Fruit fly (Drosophila melanogaster) whole organism, embryonic: Measurements from ENCODE around the gene CG43799.

ENCODE experiments used
- CG10431 ChIP-seq: fragments of 200-800 bp; sonication (Bioruptor generic); optimal IDR thresholded peaks from 3 replicates; lab custom pipeline; 2018; ENCODE audit warnings: missing biosample characterization, mild to moderate bottlenecking, missing genetic modification characterization
- CG10543 ChIP-seq: fragments of 200-800 bp; sonication (Bioruptor generic); optimal IDR thresholded peaks from 3 replicates; lab custom pipeline; 2017; ENCODE audit warnings: missing biosample characterization, mild to moderate bottlenecking, missing genetic modification characterization, moderate library complexity
- CG11696 ChIP-seq: fragments of 200-800 bp; sonication (Bioruptor generic); IDR thresholded peaks from 2 replicates; pipeline ENCODE4 v1.3.6; 2022; ENCODE audit warnings: missing biosample characterization, missing genetic modification characterization
- CG12236 ChIP-seq: fragments of 200-800 bp; sonication (Bioruptor generic); optimal IDR thresholded peaks from 2 replicates; lab custom pipeline; 2016; ENCODE audit warnings: missing biosample characterization, missing genetic modification characterization
- CG12942 ChIP-seq: fragments of 200-800 bp; sonication (Bioruptor generic); optimal IDR thresholded peaks from 3 replicates; lab custom pipeline; 2016; ENCODE audit warnings: missing biosample characterization, missing genetic modification characterization
- CG14014 ChIP-seq: fragments of 200-800 bp; sonication (Bioruptor generic); IDR thresholded peaks from 2 replicates; pipeline ENCODE4 v1.3.6; 2022; ENCODE audit warnings: missing biosample characterization, missing genetic modification characterization
- CG14667 ChIP-seq: fragments of 200-800 bp; sonication (Bioruptor generic); IDR thresholded peaks from 2 replicates; pipeline ENCODE4 v1.3.6; 2022; ENCODE audit warnings: missing biosample characterization, missing genetic modification characterization
- CG17912 ChIP-seq: fragments of 200-800 bp; sonication (Bioruptor generic); optimal IDR thresholded peaks from 2 replicates; lab custom pipeline; 2018; ENCODE audit warnings: missing biosample characterization, mild to moderate bottlenecking, missing genetic modification characterization
- CG1792 ChIP-seq: fragments of 200-800 bp; sonication (Bioruptor generic); optimal IDR thresholded peaks from 2 replicates; lab custom pipeline; 2016; ENCODE audit warnings: missing biosample characterization, missing genetic modification characterization
- CG2875 ChIP-seq: fragments of 200-800 bp; sonication (Bioruptor generic); optimal IDR thresholded peaks from 2 replicates; lab custom pipeline; 2017; ENCODE audit warnings: missing biosample characterization, mild to moderate bottlenecking, missing genetic modification characterization, missing genetic modification reagents
- CG32767 ChIP-seq: fragments of 200-800 bp; sonication (Bioruptor generic); IDR thresholded peaks from 2 replicates; pipeline ENCODE4 v1.3.6; 2022; ENCODE audit warnings: missing biosample characterization, missing genetic modification characterization
- CG4282 ChIP-seq: fragments of 200-800 bp; sonication (Bioruptor generic); optimal IDR thresholded peaks from 2 replicates; lab custom pipeline; 2016; ENCODE audit warnings: missing biosample characterization, missing genetic modification characterization
- CG7745 ChIP-seq: fragments of 200-800 bp; sonication (Bioruptor generic); optimal IDR thresholded peaks from 2 replicates; lab custom pipeline; 2018; ENCODE audit warnings: missing biosample characterization, mild to moderate bottlenecking, missing genetic modification characterization, moderate library complexity
- CG9727 ChIP-seq: fragments of 200-800 bp; sonication (Bioruptor generic); optimal IDR thresholded peaks from 3 replicates; lab custom pipeline; 2017; ENCODE audit warnings: missing biosample characterization, mild to moderate bottlenecking, missing genetic modification characterization
- CG9817 ChIP-seq: fragments of 200-800 bp; sonication (Bioruptor generic); optimal IDR thresholded peaks from 2 replicates; lab custom pipeline; 2018; ENCODE audit warnings: missing biosample characterization, mild to moderate bottlenecking, missing genetic modification characterization, moderate library complexity
- D ChIP-seq, 2 experiments: fragments of 200-800 bp in 1 of 2; fragments of >200 bp in 1 of 2; sonication (Bioruptor generic) in 1 of 2; optimal IDR thresholded peaks; 2 replicates in 1 of 2; 3 replicates in 1 of 2; lab custom pipeline; 2017; ENCODE audit warnings: mild to moderate bottlenecking in 1 of 2, missing biosample characterization in 1 of 2, missing genetic modification characterization in 1 of 2, missing genetic modification reagents in 1 of 2
- Drgx ChIP-seq: fragments of 200-800 bp; sonication (Bioruptor generic); IDR thresholded peaks from 2 replicates; pipeline ENCODE4 v1.3.6; 2022; ENCODE audit warnings: missing biosample characterization, missing genetic modification characterization
- E2f2 ChIP-seq: fragments of 200-800 bp; sonication (Bioruptor generic); IDR thresholded peaks from 2 replicates; pipeline ENCODE4 v1.3.6; 2022; ENCODE audit warnings: missing biosample characterization, missing genetic modification characterization
- Ets97D ChIP-seq: fragments of 200-800 bp; sonication (Bioruptor generic); optimal IDR thresholded peaks from 3 replicates; lab custom pipeline; 2016; ENCODE audit warnings: missing biosample characterization, missing genetic modification characterization
- Fer2 ChIP-seq: fragments of 200-800 bp; sonication (Bioruptor generic); optimal IDR thresholded peaks from 2 replicates; lab custom pipeline; 2018; ENCODE audit warnings: missing biosample characterization, mild to moderate bottlenecking, missing genetic modification characterization, moderate library complexity
- H2.0 ChIP-seq: fragments of 200-800 bp; sonication (Bioruptor generic); IDR thresholded peaks from 2 replicates; pipeline ENCODE4 v1.3.6; 2022; ENCODE audit warnings: missing biosample characterization, missing genetic modification characterization
- HHEX ChIP-seq: fragments of 200-800 bp; sonication (Bioruptor generic); optimal IDR thresholded peaks from 3 replicates; lab custom pipeline; 2017; ENCODE audit warnings: missing biosample characterization, mild to moderate bottlenecking, missing genetic modification characterization, missing genetic modification reagents
- Hand ChIP-seq: fragments of 200-800 bp; sonication (Bioruptor generic); optimal IDR thresholded peaks from 2 replicates; lab custom pipeline; 2017; ENCODE audit warnings: mild to moderate bottlenecking, missing biosample characterization, missing genetic modification reagents, missing genetic modification characterization
- HmgD ChIP-seq: fragments of 200-800 bp; sonication (Bioruptor generic); optimal IDR thresholded peaks from 3 replicates; lab custom pipeline; 2016; ENCODE audit warnings: missing biosample characterization, missing genetic modification characterization
- Kr ChIP-seq: fragments of 200-800 bp; sonication (Bioruptor generic); optimal IDR thresholded peaks from 2 replicates; lab custom pipeline; 2017; ENCODE audit warnings: missing biosample characterization, mild to moderate bottlenecking, missing genetic modification characterization
- Med ChIP-seq: fragments of 200-800 bp; sonication (Bioruptor generic); peaks from one replicate; lab custom pipeline; 2016; ENCODE audit warnings: missing biosample characterization, missing genetic modification characterization, mild to moderate bottlenecking, inconsistent platforms, moderate library complexity
- NC2α ChIP-seq: fragments of 200-800 bp; sonication (Bioruptor generic); optimal IDR thresholded peaks from 2 replicates; lab custom pipeline; 2016; ENCODE audit warnings: missing biosample characterization, missing genetic modification characterization
- Nf-YA ChIP-seq: fragments of 200-800 bp; sonication (Bioruptor generic); IDR thresholded peaks from 2 replicates; pipeline ENCODE4 v1.3.6; 2022; ENCODE audit warnings: missing biosample characterization, missing genetic modification characterization
- Sox100B ChIP-seq: fragments of 200-800 bp; sonication (Bioruptor generic); optimal IDR thresholded peaks from 3 replicates; lab custom pipeline; 2018; ENCODE audit warnings: missing biosample characterization, mild to moderate bottlenecking, missing genetic modification characterization
- TFAM ChIP-seq: fragments of 200-800 bp; sonication (Bioruptor generic); optimal IDR thresholded peaks from 2 replicates; lab custom pipeline; 2017; ENCODE audit warnings: missing biosample characterization, missing genetic modification characterization, inconsistent platforms
- Taf1 ChIP-seq: fragments of 200-800 bp; sonication (Bioruptor generic); IDR thresholded peaks from 2 replicates; pipeline ENCODE4 v1.3.6; 2022; ENCODE audit warnings: missing biosample characterization, missing genetic modification characterization
- ac ChIP-seq: fragments of 200-800 bp; sonication (Bioruptor generic); optimal IDR thresholded peaks from 3 replicates; lab custom pipeline; 2017; ENCODE audit warnings: missing biosample characterization, mild to moderate bottlenecking, missing genetic modification characterization
- al ChIP-seq: fragments of 200-800 bp; sonication (Bioruptor generic); IDR thresholded peaks from 2 replicates; pipeline ENCODE4 v1.3.6; 2022; ENCODE audit warnings: missing biosample characterization, missing genetic modification characterization
- chn ChIP-seq: fragments of 200-800 bp; sonication (Bioruptor generic); optimal IDR thresholded peaks from 2 replicates; lab custom pipeline; 2016; ENCODE audit warnings: missing biosample characterization, missing genetic modification characterization
- crol ChIP-seq: fragments of 200-800 bp; sonication (Bioruptor generic); IDR thresholded peaks from 2 replicates; pipeline ENCODE4 v1.3.6; 2022; ENCODE audit warnings: missing biosample characterization, missing genetic modification characterization
- dysf ChIP-seq: fragments of 200-800 bp; sonication (Bioruptor generic); IDR thresholded peaks from 3 replicates; pipeline ENCODE4 v1.3.6; 2022; ENCODE audit warnings: missing biosample characterization, missing genetic modification characterization
- eve ChIP-seq, 2 experiments: fragments of >200 bp; optimal IDR thresholded peaks; 2 replicates each; lab custom pipeline; 2017; ENCODE audit warnings: missing biosample characterization in 2 of 2, missing genetic modification characterization in 2 of 2
- grn ChIP-seq: fragments of 200-800 bp; sonication (Bioruptor generic); optimal IDR thresholded peaks from 3 replicates; lab custom pipeline; 2017; ENCODE audit warnings: missing biosample characterization, missing genetic modification characterization
- gro ChIP-seq: fragments of 200-800 bp; sonication (Bioruptor generic); optimal IDR thresholded peaks from 2 replicates; lab custom pipeline; 2016; ENCODE audit warnings: missing biosample characterization, missing genetic modification characterization
- hth ChIP-seq: fragments of >200 bp; optimal IDR thresholded peaks from 2 replicates; lab custom pipeline; 2017; ENCODE audit warnings: inconsistent platforms
- kay ChIP-seq: fragments of 200-800 bp; sonication (Bioruptor generic); optimal IDR thresholded peaks from 2 replicates; lab custom pipeline; 2016; ENCODE audit warnings: missing biosample characterization, missing genetic modification characterization
- kni ChIP-seq: fragments of 200-800 bp; sonication (Bioruptor generic); optimal IDR thresholded peaks from 3 replicates; lab custom pipeline; 2017; ENCODE audit warnings: mild to moderate bottlenecking, missing biosample characterization, missing genetic modification reagents, missing genetic modification characterization
- oc ChIP-seq: fragments of 200-800 bp; sonication (Bioruptor generic); optimal IDR thresholded peaks from 2 replicates; lab custom pipeline; 2018; ENCODE audit warnings: missing biosample characterization, mild to moderate bottlenecking, missing genetic modification characterization, moderate library complexity
- rib ChIP-seq: fragments of 200-800 bp; sonication (Bioruptor generic); IDR thresholded peaks from 2 replicates; pipeline ENCODE4 v1.3.6; 2022; ENCODE audit warnings: missing biosample characterization, missing genetic modification characterization
- stc ChIP-seq: fragments of 200-800 bp; sonication (Bioruptor generic); IDR thresholded peaks from 2 replicates; pipeline ENCODE4 v1.3.6; 2022; ENCODE audit warnings: missing biosample characterization, missing genetic modification characterization
- tna ChIP-seq: fragments of 200-800 bp; sonication (Bioruptor generic); IDR thresholded peaks from 2 replicates; pipeline ENCODE4 v1.3.6; 2022; ENCODE audit warnings: missing biosample characterization, missing genetic modification characterization; ENCODE audit not compliant: partially characterized antibody
- ttk ChIP-seq: fragments of 200-800 bp; sonication (Bioruptor generic); IDR thresholded peaks from 2 replicates; pipeline ENCODE4 v2.1.2; 2022; ENCODE audit warnings: missing biosample characterization, missing genetic modification characterization
- usp ChIP-seq: fragments of >200 bp; optimal IDR thresholded peaks from 2 replicates; lab custom pipeline; 2017; ENCODE audit warnings: missing biosample characterization, missing genetic modification characterization
- vnd ChIP-seq: fragments of 200-800 bp; sonication (Bioruptor generic); IDR thresholded peaks from 3 replicates; pipeline ENCODE4 v1.3.6; 2022; ENCODE audit warnings: missing biosample characterization, missing genetic modification characterization; ENCODE audit not compliant: partially characterized antibody
- wek ChIP-seq: fragments of 200-800 bp; sonication (Bioruptor generic); optimal IDR thresholded peaks from 3 replicates; lab custom pipeline; 2018; ENCODE audit warnings: missing biosample characterization, mild to moderate bottlenecking, missing genetic modification characterization, moderate library complexity
- yki ChIP-seq: fragments of >200 bp; optimal IDR thresholded peaks from 3 replicates; lab custom pipeline; 2018
- zfh1 ChIP-seq: fragments of 200-800 bp; sonication (Bioruptor generic); IDR thresholded peaks from 3 replicates; pipeline ENCODE4 v1.3.6; 2022; ENCODE audit warnings: missing biosample characterization, missing genetic modification characterization

CG43799 gene

DNA sequence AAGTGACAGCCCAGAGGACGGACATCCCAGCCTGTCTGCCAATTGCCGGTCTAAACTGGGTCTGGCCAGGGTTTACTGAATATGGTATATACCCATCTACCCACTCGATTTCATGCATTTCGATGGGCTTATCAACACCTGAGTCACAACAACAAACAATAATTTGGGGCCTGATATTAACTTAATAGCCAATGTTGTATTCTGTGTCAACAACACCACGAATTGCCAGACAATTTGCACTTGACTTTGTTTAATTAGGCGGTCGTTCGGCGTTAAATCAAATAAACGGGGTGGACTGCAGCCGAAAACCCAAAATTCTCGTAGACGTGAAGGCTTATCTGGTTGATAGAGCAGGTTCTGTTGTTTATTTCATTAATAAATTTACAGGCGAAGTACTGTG lies 11.8 kb downstream of the CG43799 start (continued):
- no peak for TF ChIP-seq al (GFP tag; lab: Robert Waterston, UW)
- no peak for TF ChIP-seq stc (GFP tag; lab: Robert Waterston, UW)
- TF ChIP-seq Fer2 (tag; lab: Kevin White, UChicago): no peak
- no peak for TF ChIP-seq crol (GFP tag; lab: Robert Waterston, UW)
- TF ChIP-seq D (optimal IDR thresholded peaks at IDR 0.05; lab: Kevin White, UChicago): no peak
- no peak for TF ChIP-seq D (GFP tag; optimal IDR thresholded peaks at IDR 0.05; lab: Kevin White, UChicago)
- peak; percentile 50 for TF ChIP-seq CG1792 (GFP tag; lab: Kevin White, UChicago)
- no peak for TF ChIP-seq NC2α (GFP tag; lab: Kevin White, UChicago)
- TF ChIP-seq tna: no peak
- no peak for TF ChIP-seq chn
- no peak for TF ChIP-seq hth (lab: Kevin White, UChicago)
- no peak for TF ChIP-seq wek (GFP tag; lab: Kevin White, UChicago)
- TF ChIP-seq Ets97D: no peak
- no peak for TF ChIP-seq CG2875 (GFP tag; lab: Kevin White, UChicago)
- TF ChIP-seq ttk (GFP tag; lab: Robert Waterston, UW): no peak
- TF ChIP-seq Sox100B (GFP tag; lab: Kevin White, UChicago): no peak
- no peak; the same call in 2 of the 3 replicates for TF ChIP-seq dysf (GFP tag; lab: Robert Waterston, UW)
- TF ChIP-seq H2.0: no peak
- TF ChIP-seq Taf1: no peak

DNA sequence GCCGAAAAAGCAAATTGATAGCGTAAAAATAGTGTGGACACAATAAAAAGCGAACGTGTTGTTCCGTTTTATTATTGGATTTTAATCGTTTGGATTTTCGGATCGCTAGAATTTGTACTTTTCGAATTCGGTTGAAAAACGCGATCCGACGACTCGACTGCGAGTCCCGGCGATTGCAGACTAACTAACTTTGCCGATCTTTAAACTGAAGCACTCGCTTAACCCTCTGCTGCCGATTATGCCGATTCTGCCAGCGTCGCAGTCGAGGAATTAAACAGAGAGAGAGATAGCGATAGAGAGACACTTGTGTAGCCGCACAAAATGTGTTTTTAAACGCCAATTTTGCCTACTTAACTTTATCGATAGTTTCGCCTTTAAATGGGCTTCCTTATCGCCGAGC lies 12.8 kb downstream of the CG43799 start:
- TF ChIP-seq CG7745 (no peak), CG2875 (GFP tag; lab: Kevin White, UChicago) (no peak), gro (peak; percentile 52), rib (peak; percentile 17; the same call in 1 of the 2 replicates), kay (GFP tag; lab: Kevin White, UChicago) (no peak), kni (GFP tag; lab: Kevin White, UChicago) (no peak), CG10431 (GFP tag; lab: Kevin White, UChicago) (no peak), Nf-YA (GFP tag; lab: Robert Waterston, UW) (no peak), Hand (GFP tag; lab: Kevin White, UChicago) (no peak), oc (tag; lab: Kevin White, UChicago) (no peak), CG11696 (GFP tag; lab: Robert Waterston, UW) (peak; percentile 29; the same call in 1 of the 2 replicates), CG14667 (GFP tag; lab: Robert Waterston, UW) (no peak), CG9817 (no peak), yki (lab: Kevin White, UChicago) (no peak), CG9727 (GFP tag; lab: Kevin White, UChicago) (no peak), Med (GFP tag; lab: Kevin White, UChicago) (peak; percentile 62), CG12236 (GFP tag; lab: Kevin White, UChicago) (no peak), CG12942 (no peak), TFAM (GFP tag; lab: Kevin White, UChicago) (no peak), CG1792 (GFP tag; lab: Kevin White, UChicago) (no peak), CG17912 (no peak), E2f2 (no peak), zfh1 (GFP tag; lab: Robert Waterston, UW) (0 out of 3 replicates have a peak, but pooled peaks have one; percentile 29), Kr (GFP tag; lab: Kevin White, UChicago) (no peak), eve (GFP tag; optimal IDR thresholded peaks at IDR 0.05; lab: Kevin White, UChicago) (no peak), HmgD (GFP tag; lab: Kevin White, UChicago) (no peak), ac (GFP tag; lab: Kevin White, UChicago) (no peak), Drgx (GFP tag; lab: Robert Waterston, UW) (no peak), usp (GFP tag; lab: Kevin White, UChicago) (no peak), CG4282 (GFP tag; lab: Kevin White, UChicago) (no peak), CG14014 (GFP tag; lab: Robert Waterston, UW) (peak; percentile 57; the same call in 1 of the 2 replicates), HHEX (GFP tag; lab: Kevin White, UChicago) (no peak), grn (GFP tag; lab: Kevin White, UChicago) (peak; percentile 76), CG10543 (peak; percentile 16), CG32767 (no peak), vnd (peak; percentile 8; the same call in 1 of the 3 replicates)
